Fruit fly (Drosophila melanogaster) whole organism, prepupa: ENCODE results near the gene CG4789.

Experiments
- CG10631 ChIP-seq: fragments of 200-800 bp; sonication (Bioruptor generic); optimal IDR thresholded peaks from 2 replicates; lab custom pipeline; 2016; ENCODE audit warnings: missing biosample characterization, missing genetic modification characterization
- CG10669 ChIP-seq: fragments of 200-800 bp; sonication (Bioruptor generic); optimal IDR thresholded peaks from 3 replicates; lab custom pipeline; 2018; ENCODE audit warnings: missing biosample characterization, mild to moderate bottlenecking, missing genetic modification characterization, moderate library complexity
- CG11294 ChIP-seq: fragments of 200-800 bp; sonication (Bioruptor generic); IDR thresholded peaks from 2 replicates; pipeline ENCODE4 v1.3.6; 2022; ENCODE audit warnings: missing biosample characterization, missing genetic modification characterization
- CG15336 ChIP-seq: fragments of 200-800 bp; sonication (Bioruptor generic); IDR thresholded peaks from 2 replicates; pipeline ENCODE4 v1.3.6; 2022; ENCODE audit warnings: missing biosample characterization, missing genetic modification characterization
- CG1621 ChIP-seq: fragments of 200-800 bp; sonication (Bioruptor generic); optimal IDR thresholded peaks from 3 replicates; lab custom pipeline; 2018; ENCODE audit warnings: missing biosample characterization, mild to moderate bottlenecking, missing genetic modification characterization
- CG16779 ChIP-seq: fragments of 200-800 bp; sonication (Bioruptor generic); optimal IDR thresholded peaks from 3 replicates; lab custom pipeline; 2017; ENCODE audit warnings: missing biosample characterization, mild to moderate bottlenecking, missing genetic modification characterization
- CG3032 ChIP-seq: fragments of 200-800 bp; optimal IDR thresholded peaks from 2 replicates; lab custom pipeline; 2019; ENCODE audit warnings: missing biosample characterization, mild to moderate bottlenecking, missing genetic modification characterization, moderate library complexity
- CG31627 ChIP-seq: fragments of 200-800 bp; sonication (Bioruptor generic); optimal IDR thresholded peaks from 3 replicates; lab custom pipeline; 2016; ENCODE audit warnings: missing biosample characterization, missing genetic modification characterization
- CG32006 ChIP-seq: fragments of 200-800 bp; sonication (Bioruptor generic); optimal IDR thresholded peaks from 3 replicates; lab custom pipeline; 2017; ENCODE audit warnings: missing biosample characterization, mild to moderate bottlenecking, missing genetic modification characterization
- CG3919 ChIP-seq: fragments of 200-800 bp; sonication (Bioruptor generic); optimal IDR thresholded peaks from 3 replicates; lab custom pipeline; 2016; ENCODE audit warnings: missing biosample characterization, missing genetic modification characterization
- CG6276 ChIP-seq: fragments of 200-800 bp; sonication (Bioruptor generic); optimal IDR thresholded peaks from 2 replicates; lab custom pipeline; 2017; ENCODE audit warnings: missing biosample characterization, mild to moderate bottlenecking, missing genetic modification characterization
- CG6792 ChIP-seq: fragments of 200-800 bp; sonication (Bioruptor generic); optimal IDR thresholded peaks from 3 replicates; lab custom pipeline; 2016; ENCODE audit warnings: missing biosample characterization, missing genetic modification characterization
- CG7368 ChIP-seq: fragments of 200-800 bp; sonication (Bioruptor generic); optimal IDR thresholded peaks from 3 replicates; lab custom pipeline; 2016; ENCODE audit warnings: missing biosample characterization, missing genetic modification characterization
- CG8119 ChIP-seq: fragments of 200-800 bp; sonication (Bioruptor generic); IDR thresholded peaks from 3 replicates; pipeline ENCODE4 v1.3.6; 2022; ENCODE audit warnings: missing biosample characterization, missing genetic modification characterization
- CG8319 ChIP-seq: fragments of 200-800 bp; sonication (Bioruptor generic); optimal IDR thresholded peaks from 3 replicates; lab custom pipeline; 2016; ENCODE audit warnings: missing biosample characterization, missing genetic modification characterization
- CG8632 ChIP-seq: fragments of 200-800 bp; sonication (Bioruptor generic); optimal IDR thresholded peaks from 3 replicates; lab custom pipeline; 2016; ENCODE audit warnings: missing biosample characterization, missing genetic modification characterization
- CG9139 ChIP-seq: fragments of 200-800 bp; sonication (Bioruptor generic); optimal IDR thresholded peaks from 3 replicates; lab custom pipeline; 2017; ENCODE audit warnings: missing biosample characterization, mild to moderate bottlenecking, missing genetic modification characterization
- Eip75B ChIP-seq: fragments of 200-800 bp; sonication (Bioruptor generic); optimal IDR thresholded peaks from 3 replicates; lab custom pipeline; 2016; ENCODE audit warnings: missing biosample characterization, missing genetic modification characterization
- Eip78C ChIP-seq: fragments of 200-800 bp; sonication (Bioruptor generic); peaks from one replicate; lab custom pipeline; 2016; ENCODE audit warnings: missing biosample characterization, missing genetic modification characterization
- Ets96B ChIP-seq: fragments of 200-800 bp; optimal IDR thresholded peaks from 2 replicates; lab custom pipeline; 2019; ENCODE audit warnings: missing biosample characterization, mild to moderate bottlenecking, missing genetic modification characterization, moderate library complexity
- Gug ChIP-seq: fragments of 200-800 bp; sonication (Bioruptor generic); IDR thresholded peaks from 2 replicates; pipeline ENCODE4 v1.3.6; 2022; ENCODE audit warnings: missing biosample characterization, missing genetic modification characterization
- Hr38 ChIP-seq: sonication (Bioruptor generic); optimal IDR thresholded peaks from 2 replicates; lab custom pipeline; 2016; ENCODE audit warnings: missing biosample characterization, missing genetic modification characterization
- Hr4 ChIP-seq: fragments of 200-800 bp; sonication (Bioruptor generic); optimal IDR thresholded peaks from 3 replicates; lab custom pipeline; 2016; ENCODE audit warnings: missing biosample characterization, missing genetic modification characterization
- Lpt ChIP-seq: fragments of 200-800 bp; sonication (Bioruptor generic); optimal IDR thresholded peaks from 3 replicates; lab custom pipeline; 2016; ENCODE audit warnings: missing biosample characterization, missing genetic modification characterization
- Met ChIP-seq: fragments of 200-800 bp; sonication (Bioruptor generic); optimal IDR thresholded peaks from 3 replicates; lab custom pipeline; 2016; ENCODE audit warnings: missing biosample characterization, missing genetic modification characterization
- OdsH ChIP-seq: fragments of 200-800 bp; sonication (Bioruptor generic); optimal IDR thresholded peaks from 3 replicates; lab custom pipeline; 2016; ENCODE audit warnings: missing biosample characterization, missing genetic modification characterization
- Smox ChIP-seq: fragments of 200-800 bp; sonication (Bioruptor generic); optimal IDR thresholded peaks from 3 replicates; lab custom pipeline; 2016; ENCODE audit warnings: missing biosample characterization, missing genetic modification characterization
- Sox102F ChIP-seq: fragments of 200-800 bp; sonication (Bioruptor generic); optimal IDR thresholded peaks from 2 replicates; lab custom pipeline; 2016; ENCODE audit warnings: missing biosample characterization, mild to moderate bottlenecking, missing genetic modification characterization
- Sox14 ChIP-seq: fragments of 200-800 bp; sonication (Bioruptor generic); optimal IDR thresholded peaks from 3 replicates; lab custom pipeline; 2016; ENCODE audit warnings: missing biosample characterization, missing genetic modification characterization
- Sox15 ChIP-seq: fragments of 200-800 bp; sonication (Bioruptor generic); optimal IDR thresholded peaks from 3 replicates; lab custom pipeline; 2016; ENCODE audit warnings: missing biosample characterization, missing genetic modification characterization
- achi ChIP-seq: fragments of 200-800 bp; sonication (Bioruptor generic); optimal IDR thresholded peaks from 3 replicates; lab custom pipeline; 2016; ENCODE audit warnings: missing biosample characterization, missing genetic modification characterization
- acj6 ChIP-seq: fragments of 200-800 bp; sonication (Bioruptor generic); optimal IDR thresholded peaks from 3 replicates; lab custom pipeline; 2016; ENCODE audit warnings: missing biosample characterization, missing genetic modification characterization
- cyc ChIP-seq: fragments of 200-800 bp; sonication (Bioruptor generic); optimal IDR thresholded peaks from 3 replicates; lab custom pipeline; 2016; ENCODE audit warnings: missing biosample characterization, missing genetic modification characterization
- dac ChIP-seq: fragments of 200-800 bp; sonication (Bioruptor generic); optimal IDR thresholded peaks from 2 replicates; lab custom pipeline; 2017; ENCODE audit warnings: missing biosample characterization, mild to moderate bottlenecking, missing genetic modification characterization
- dsx ChIP-seq: fragments of 200-800 bp; optimal IDR thresholded peaks from 3 replicates; lab custom pipeline; 2019; ENCODE audit warnings: missing biosample characterization, mild to moderate bottlenecking, missing genetic modification characterization, moderate library complexity; ENCODE audit not compliant: poor library complexity, severe bottlenecking
- esn ChIP-seq: fragments of 200-800 bp; sonication (Bioruptor generic); optimal IDR thresholded peaks from 2 replicates; lab custom pipeline; 2016; ENCODE audit warnings: missing biosample characterization, mild to moderate bottlenecking, missing genetic modification characterization, moderate library complexity
- fd59A ChIP-seq: fragments of 200-800 bp; sonication (Bioruptor generic); optimal IDR thresholded peaks from 2 replicates; lab custom pipeline; 2017; ENCODE audit warnings: missing biosample characterization, mild to moderate bottlenecking, missing genetic modification characterization, missing genetic modification reagents
- fd85E ChIP-seq: fragments of 200-800 bp; sonication (Bioruptor generic); optimal IDR thresholded peaks from 3 replicates; lab custom pipeline; 2016; ENCODE audit warnings: missing biosample characterization, missing genetic modification characterization
- fkh ChIP-seq: fragments of 200-800 bp; sonication (Bioruptor generic); optimal IDR thresholded peaks from 3 replicates; lab custom pipeline; 2017; ENCODE audit warnings: missing biosample characterization, mild to moderate bottlenecking, missing genetic modification characterization, moderate library complexity
- lz ChIP-seq: fragments of 200-800 bp; sonication (Bioruptor generic); optimal IDR thresholded peaks from 3 replicates; lab custom pipeline; 2016; ENCODE audit warnings: missing biosample characterization, missing genetic modification characterization
- net ChIP-seq: fragments of 200-800 bp; sonication (Bioruptor generic); optimal IDR thresholded peaks from 3 replicates; lab custom pipeline; 2016; ENCODE audit warnings: missing biosample characterization, missing genetic modification characterization
- pdm3 ChIP-seq: fragments of 200-800 bp; sonication (Bioruptor generic); optimal IDR thresholded peaks from 3 replicates; lab custom pipeline; 2016; ENCODE audit warnings: missing biosample characterization, missing genetic modification characterization
- salr ChIP-seq, 2 experiments: fragments of 200-800 bp; sonication (Bioruptor generic); optimal IDR thresholded peaks; 3 replicates each; lab custom pipeline; 2016 to 2018; ENCODE audit warnings: missing biosample characterization in 2 of 2, missing genetic modification characterization in 2 of 2, mild to moderate bottlenecking in 1 of 2
- spab ChIP-seq: fragments of 200-800 bp; sonication (Bioruptor generic); optimal IDR thresholded peaks from 2 replicates; lab custom pipeline; 2017; ENCODE audit warnings: missing biosample characterization, mild to moderate bottlenecking, missing genetic modification characterization, missing genetic modification reagents
- ss ChIP-seq, 2 experiments: fragments of 200-800 bp; sonication (Bioruptor generic); optimal IDR thresholded peaks; 2 replicates in 1 of 2; 3 replicates in 1 of 2; lab custom pipeline; 2017 to 2018; ENCODE audit warnings: mild to moderate bottlenecking in 2 of 2, missing biosample characterization in 2 of 2, missing genetic modification characterization in 2 of 2, moderate library complexity in 1 of 2
- svp ChIP-seq: fragments of 200-800 bp; sonication (Bioruptor generic); peaks from one replicate; lab custom pipeline; 2016; ENCODE audit warnings: missing biosample characterization, missing genetic modification characterization
- topi ChIP-seq: fragments of 200-800 bp; sonication (Bioruptor generic); optimal IDR thresholded peaks from 3 replicates; lab custom pipeline; 2016; ENCODE audit warnings: missing biosample characterization, missing genetic modification characterization
- vri ChIP-seq: fragments of 200-800 bp; sonication (Bioruptor generic); optimal IDR thresholded peaks from 3 replicates; lab custom pipeline; 2016; ENCODE audit warnings: missing biosample characterization, mild to moderate bottlenecking, missing genetic modification characterization

CG4789 gene

dm6 chrX:16761531-16761930, 39.2 kb upstream of the CG4789 start (continued):
- TF ChIP-seq fd85E (GFP tag; lab: Kevin White, UChicago), result peak; percentile 12
- peak; percentile 41; the same call in 1 of the 2 replicates for TF ChIP-seq Gug (GFP tag; lab: Robert Waterston, UW)
- TF ChIP-seq CG15336 (GFP tag; lab: Robert Waterston, UW), result peak; percentile 79
- TF ChIP-seq Lpt, result peak; percentile 47
- no peak for TF ChIP-seq ss (GFP tag; optimal IDR thresholded peaks at IDR 0.05; lab: Kevin White, UChicago)
- peak; percentile 74 for TF ChIP-seq Eip78C (GFP tag; lab: Kevin White, UChicago)
- no peak for TF ChIP-seq CG9139
- peak; percentile 82 for TF ChIP-seq lz
- peak; percentile 73 for TF ChIP-seq Sox14 (GFP tag; lab: Kevin White, UChicago)
- peak; percentile 60 for TF ChIP-seq CG10669 (GFP tag; lab: Kevin White, UChicago)
- peak; percentile 54 for TF ChIP-seq achi
- TF ChIP-seq vri (GFP tag; lab: Kevin White, UChicago), result peak; percentile 84
- TF ChIP-seq fkh, result no peak
- TF ChIP-seq CG11294 (GFP tag; lab: Robert Waterston, UW), result 0 out of 2 replicates have a peak, but pooled peaks have one; percentile 37
- peak; percentile 36 for TF ChIP-seq spab (GFP tag; lab: Kevin White, UChicago)
- peak; percentile 67 for TF ChIP-seq Ets96B (tag; lab: Kevin White, UChicago)
- peak; percentile 52 for TF ChIP-seq CG3032
- peak; percentile 56 for TF ChIP-seq fd59A
- TF ChIP-seq CG8119 (GFP tag; lab: Robert Waterston, UW), result peak; percentile 66
- peak; percentile 89 for TF ChIP-seq svp (GFP tag; lab: Kevin White, UChicago)
- peak; percentile 52 for TF ChIP-seq CG7368 (GFP tag; lab: Kevin White, UChicago)
- peak; percentile 81 for TF ChIP-seq esn
- TF ChIP-seq CG32006 (GFP tag; lab: Kevin White, UChicago), result peak; percentile 63
- TF ChIP-seq salr (GFP tag; optimal IDR thresholded peaks at IDR 0.05; lab: Kevin White, UChicago), result peak in 1 of 2 experiments; percentile 43
- TF ChIP-seq pdm3 (GFP tag; lab: Kevin White, UChicago), result peak; percentile 59
- peak; percentile 81 for TF ChIP-seq topi (GFP tag; lab: Kevin White, UChicago)
- peak; percentile 5 for TF ChIP-seq CG16779 (tag; lab: Kevin White, UChicago)
- TF ChIP-seq Sox102F, result peak; percentile 78
- TF ChIP-seq Hr4 (GFP tag; lab: Kevin White, UChicago), result peak; percentile 68
- peak; percentile 42 for TF ChIP-seq CG8319 (GFP tag; lab: Kevin White, UChicago)
- TF ChIP-seq CG31627 (GFP tag; lab: Kevin White, UChicago), result peak; percentile 77
- TF ChIP-seq dsx (GFP tag; lab: Kevin White, UChicago), result peak; percentile 23
- peak; percentile 61 for TF ChIP-seq CG1621 (tag; lab: Kevin White, UChicago)
- TF ChIP-seq net, result peak; percentile 40

- TF ChIP-seq CG16779 (tag; lab: Kevin White, UChicago), result no peak
- TF ChIP-seq Eip75B (GFP tag; lab: Kevin White, UChicago), result peak; percentile 19
- TF ChIP-seq CG3032, result peak; percentile 23
- no peak for TF ChIP-seq Hr38
- peak; percentile 28 for TF ChIP-seq CG3919 (GFP tag; lab: Kevin White, UChicago)
- TF ChIP-seq fd59A, result peak; percentile 14
- peak; percentile 36 for TF ChIP-seq CG15336 (GFP tag; lab: Robert Waterston, UW)
- TF ChIP-seq OdsH (GFP tag; lab: Kevin White, UChicago), result peak; percentile 14
- TF ChIP-seq svp (GFP tag; lab: Kevin White, UChicago), result peak; percentile 86
- peak; percentile 33 for TF ChIP-seq lz
- TF ChIP-seq ss (GFP tag; optimal IDR thresholded peaks at IDR 0.05; lab: Kevin White, UChicago), result peak; percentile 59 to 70
- TF ChIP-seq Ets96B (tag; lab: Kevin White, UChicago), result peak; percentile 28
- TF ChIP-seq dac (GFP tag; lab: Kevin White, UChicago), result no peak
- TF ChIP-seq vri (GFP tag; lab: Kevin White, UChicago), result peak; percentile 3
- TF ChIP-seq CG10669 (GFP tag; lab: Kevin White, UChicago), result peak; percentile 3
- peak; percentile 26 for TF ChIP-seq Sox102F
- TF ChIP-seq CG8319 (GFP tag; lab: Kevin White, UChicago), result no peak
- peak; percentile 1 for TF ChIP-seq CG8632 (GFP tag; lab: Kevin White, UChicago)
- TF ChIP-seq CG6276 (GFP tag; lab: Kevin White, UChicago), result peak; percentile 24
- TF ChIP-seq Smox (GFP tag; lab: Kevin White, UChicago), result peak; percentile 37
- TF ChIP-seq Gug (GFP tag; lab: Robert Waterston, UW), result no peak
- TF ChIP-seq Sox14 (GFP tag; lab: Kevin White, UChicago), result peak; percentile 25
- TF ChIP-seq CG31627 (GFP tag; lab: Kevin White, UChicago), result no peak
- TF ChIP-seq CG9139, result no peak
- TF ChIP-seq cyc (GFP tag; lab: Kevin White, UChicago), result no peak
- TF ChIP-seq achi, result peak; percentile 42
- TF ChIP-seq fkh, result no peak
- peak; percentile 34 for TF ChIP-seq CG10631 (GFP tag; lab: Kevin White, UChicago)
- peak; percentile 53 for TF ChIP-seq esn
- TF ChIP-seq acj6 (GFP tag; lab: Kevin White, UChicago), result peak; percentile 18
- peak; percentile 31 for TF ChIP-seq CG6792
- peak; percentile 42 for TF ChIP-seq Met (GFP tag; lab: Kevin White, UChicago)
- no peak for TF ChIP-seq Sox15
Observed at dm6 chrX:16764955-16765354, 35.8 kb upstream of the CG4789 start.
